Worm (Caenorhabditis elegans) whole organism, L3 larva: Measurements from ENCODE around the gene chat-1.

Source experiments
- R02D3.7 ChIP-seq: fragments of 150-350 bp; optimal IDR thresholded peaks from 2 replicates; lab custom pipeline; 2014; ENCODE audit warnings: missing biosample characterization, missing genetic modification characterization
- ZK546.5 ChIP-seq: sonication (generic microtip); optimal IDR thresholded peaks from 2 replicates; lab custom pipeline; 2017; ENCODE audit warnings: missing biosample characterization, missing genetic modification characterization
- aly-2 ChIP-seq: fragments of 150-350 bp; optimal IDR thresholded peaks from 2 replicates; lab custom pipeline; 2014; ENCODE audit warnings: missing biosample characterization, missing genetic modification characterization
- ama-1 ChIP-seq: fragments of 150-350 bp; optimal IDR thresholded peaks from 2 replicates; lab custom pipeline; 2018
- ceh-16 ChIP-seq: sonication (generic microtip); optimal IDR thresholded peaks from 2 replicates; lab custom pipeline; 2017; ENCODE audit warnings: missing biosample characterization, missing genetic modification characterization
- ceh-28 ChIP-seq: fragments of 150-350 bp; optimal IDR thresholded peaks from 2 replicates; lab custom pipeline; 2014; ENCODE audit warnings: missing biosample characterization, missing genetic modification reagents, missing genetic modification characterization
- ceh-82 ChIP-seq: fragments of 150-350 bp; optimal IDR thresholded peaks from 2 replicates; lab custom pipeline; 2014; ENCODE audit warnings: missing biosample characterization, missing genetic modification characterization
- ceh-9 ChIP-seq: sonication (generic microtip); optimal IDR thresholded peaks from 2 replicates; lab custom pipeline; 2018; ENCODE audit warnings: missing biosample characterization, missing genetic modification characterization
- daf-12 ChIP-seq: fragments of 150-350 bp; optimal IDR thresholded peaks from 2 replicates; lab custom pipeline; 2014; ENCODE audit warnings: missing biosample characterization, missing genetic modification reagents, missing genetic modification characterization
- egl-27 ChIP-seq: sonication (generic microtip); optimal IDR thresholded peaks from 4 replicates; lab custom pipeline; 2017; ENCODE audit warnings: missing biosample characterization, missing genetic modification reagents, missing genetic modification characterization
- egl-5 ChIP-seq: fragments of 150-350 bp; optimal IDR thresholded peaks from 2 replicates; lab custom pipeline; 2017; ENCODE audit warnings: missing biosample characterization, missing genetic modification reagents, missing genetic modification characterization, inconsistent platforms
- elt-1 ChIP-seq: fragments of 150-350 bp; optimal IDR thresholded peaks from 2 replicates; lab custom pipeline; 2014; ENCODE audit warnings: missing biosample characterization, missing genetic modification characterization
- elt-2 ChIP-seq: sonication (generic microtip); optimal IDR thresholded peaks from 2 replicates; lab custom pipeline; 2016; ENCODE audit warnings: missing genetic modification reagents, mild to moderate bottlenecking, missing genetic modification characterization, missing compliant biosample characterization
- elt-3 ChIP-seq, 3 experiments: fragments of 150-350 bp in 1 of 3; sonication (generic microtip) in 2 of 3; optimal IDR thresholded peaks; 2 replicates in 2 of 3; 4 replicates in 1 of 3; lab custom pipeline; 2014 to 2017; ENCODE audit warnings: missing biosample characterization in 3 of 3, missing genetic modification characterization in 3 of 3
- eor-1 ChIP-seq, 2 experiments: fragments of 150-350 bp; optimal IDR thresholded peaks; 2 replicates each; lab custom pipeline; 2014 to 2018; ENCODE audit warnings: missing biosample characterization in 2 of 2, missing genetic modification characterization in 2 of 2
- fkh-10 ChIP-seq: sonication (generic microtip); optimal IDR thresholded peaks from 2 replicates; lab custom pipeline; 2017; ENCODE audit warnings: missing biosample characterization, missing genetic modification reagents, missing genetic modification characterization
- fkh-2 ChIP-seq: fragments of 150-350 bp; optimal IDR thresholded peaks from 2 replicates; lab custom pipeline; 2014; ENCODE audit warnings: missing biosample characterization, missing genetic modification reagents, missing genetic modification characterization
- fos-1 ChIP-seq: fragments of 150-350 bp; optimal IDR thresholded peaks from 2 replicates; lab custom pipeline; 2014; ENCODE audit warnings: missing biosample characterization, missing genetic modification characterization
- hmg-11 ChIP-seq: sonication (generic microtip); optimal IDR thresholded peaks from 2 replicates; lab custom pipeline; 2016; ENCODE audit warnings: missing genetic modification characterization, missing compliant biosample characterization
- jun-1 ChIP-seq: fragments of 150-350 bp; optimal IDR thresholded peaks from 2 replicates; lab custom pipeline; 2014; ENCODE audit warnings: missing biosample characterization, missing genetic modification reagents, missing genetic modification characterization
- lin-15B ChIP-seq: fragments of 150-350 bp; optimal IDR thresholded peaks from 2 replicates; lab custom pipeline; 2014; ENCODE audit warnings: missing biosample characterization, missing genetic modification characterization
- lin-39 ChIP-seq: fragments of 150-350 bp; optimal IDR thresholded peaks from 2 replicates; lab custom pipeline; 2018; ENCODE audit warnings: missing biosample characterization, missing genetic modification reagents, missing genetic modification characterization
- lsy-12 ChIP-seq: sonication (generic microtip); optimal IDR thresholded peaks from 2 replicates; lab custom pipeline; 2016; ENCODE audit warnings: mild to moderate bottlenecking, missing genetic modification characterization, missing compliant biosample characterization
- mdl-1 ChIP-seq: fragments of 150-350 bp; optimal IDR thresholded peaks from 2 replicates; lab custom pipeline; 2014; ENCODE audit warnings: missing biosample characterization, missing genetic modification characterization
- mml-1 ChIP-seq: fragments of 150-350 bp; sonication (generic microtip); optimal IDR thresholded peaks from 3 replicates; lab custom pipeline; 2014; ENCODE audit warnings: missing biosample characterization, missing genetic modification characterization
- nfya-1 ChIP-seq: sonication (generic microtip); optimal IDR thresholded peaks from 2 replicates; lab custom pipeline; 2017; ENCODE audit warnings: missing genetic modification characterization, mild to moderate bottlenecking, missing compliant biosample characterization, antibody characterized with exemption, moderate library complexity; ENCODE audit not compliant: insufficient read depth
- nhr-11 ChIP-seq: fragments of 150-350 bp; optimal IDR thresholded peaks from 2 replicates; lab custom pipeline; 2014; ENCODE audit warnings: missing biosample characterization, missing genetic modification characterization
- nhr-12 ChIP-seq: fragments of 150-350 bp; optimal IDR thresholded peaks from 2 replicates; lab custom pipeline; 2014; ENCODE audit warnings: missing biosample characterization, missing genetic modification characterization
- nhr-23 ChIP-seq: fragments of 150-350 bp; optimal IDR thresholded peaks from 2 replicates; lab custom pipeline; 2014; ENCODE audit warnings: missing biosample characterization, missing genetic modification reagents, missing genetic modification characterization
- nhr-237 ChIP-seq: fragments of 150-350 bp; optimal IDR thresholded peaks from 2 replicates; lab custom pipeline; 2014; ENCODE audit warnings: missing biosample characterization, missing genetic modification characterization
- nhr-25 ChIP-seq: sonication (generic microtip); optimal IDR thresholded peaks from 2 replicates; lab custom pipeline; 2017; ENCODE audit warnings: missing biosample characterization, missing genetic modification characterization
- nhr-28 ChIP-seq: fragments of 150-350 bp; optimal IDR thresholded peaks from 2 replicates; lab custom pipeline; 2014; ENCODE audit warnings: missing biosample characterization, missing genetic modification characterization
- nhr-43 ChIP-seq: sonication (generic microtip); optimal IDR thresholded peaks from 2 replicates; lab custom pipeline; 2016; ENCODE audit warnings: mild to moderate bottlenecking, missing genetic modification characterization, missing compliant biosample characterization; ENCODE audit not compliant: poor library complexity, severe bottlenecking
- nhr-67 ChIP-seq: fragments of 150-350 bp; optimal IDR thresholded peaks from 2 replicates; lab custom pipeline; 2014; ENCODE audit warnings: missing biosample characterization, missing genetic modification characterization
- nhr-76 ChIP-seq: fragments of 150-350 bp; sonication (generic microtip); optimal IDR thresholded peaks from 5 replicates; lab custom pipeline; 2014; ENCODE audit warnings: missing biosample characterization, missing genetic modification characterization
- nhr-77 ChIP-seq: fragments of 150-350 bp; optimal IDR thresholded peaks from 2 replicates; lab custom pipeline; 2014; ENCODE audit warnings: missing biosample characterization, missing genetic modification characterization
- pha-4 ChIP-seq: fragments of 150-350 bp; optimal IDR thresholded peaks from 2 replicates; lab custom pipeline; 2014; ENCODE audit warnings: missing biosample characterization, missing genetic modification reagents, missing genetic modification characterization
- pqm-1 ChIP-seq: fragments of 150-350 bp; optimal IDR thresholded peaks from 2 replicates; lab custom pipeline; 2017; ENCODE audit warnings: missing biosample characterization, missing genetic modification characterization, inconsistent platforms
- sea-2 ChIP-seq: fragments of 150-350 bp; sonication (generic microtip); optimal IDR thresholded peaks from 4 replicates; lab custom pipeline; 2014; ENCODE audit warnings: missing biosample characterization, missing genetic modification reagents, missing genetic modification characterization
- skn-1 ChIP-seq: fragments of 150-350 bp; optimal IDR thresholded peaks from 2 replicates; lab custom pipeline; 2014; ENCODE audit warnings: missing biosample characterization, missing genetic modification characterization
- snpc-4 ChIP-seq: fragments of 150-350 bp; optimal IDR thresholded peaks from 2 replicates; lab custom pipeline; 2014; ENCODE audit warnings: missing biosample characterization, missing genetic modification characterization
- tbx-2 ChIP-seq: sonication (generic microtip); optimal IDR thresholded peaks from 2 replicates; lab custom pipeline; 2016; ENCODE audit warnings: mild to moderate bottlenecking, missing genetic modification characterization, missing compliant biosample characterization
- unc-39 ChIP-seq: sonication (generic microtip); optimal IDR thresholded peaks from 4 replicates; lab custom pipeline; 2017; ENCODE audit warnings: missing biosample characterization, missing genetic modification characterization
- unc-62 ChIP-seq: fragments of 150-350 bp; sonication (generic microtip); optimal IDR thresholded peaks from 4 replicates; lab custom pipeline; 2014; ENCODE audit warnings: missing biosample characterization, missing genetic modification reagents, missing genetic modification characterization
- zag-1 ChIP-seq: fragments of 150-350 bp; optimal IDR thresholded peaks from 2 replicates; lab custom pipeline; 2014; ENCODE audit warnings: missing biosample characterization, missing genetic modification characterization
- ztf-11 ChIP-seq: fragments of 150-350 bp; optimal IDR thresholded peaks from 2 replicates; lab custom pipeline; 2014; ENCODE audit warnings: missing biosample characterization, missing genetic modification characterization
- ztf-4 ChIP-seq: fragments of 150-350 bp; optimal IDR thresholded peaks from 2 replicates; lab custom pipeline; 2014; ENCODE audit warnings: missing biosample characterization, missing genetic modification characterization

chat-1 gene

ce11 chrIV:4441077-4441476, 6.1 kb upstream of the chat-1 start, which contains the start of gene fbxb-75:
Gene fbxb-75, minus strand, starts transcription at chrIV:4441177.
- TF ChIP-seq ceh-28: no peak
- no peak for TF ChIP-seq skn-1 (tag; lab: Kevin White, UChicago)
- TF ChIP-seq elt-3 (tag; optimal IDR thresholded peaks at IDR 0.05; lab: Kevin White, UChicago): no peak
- no peak for TF ChIP-seq jun-1 (tag; lab: Kevin White, UChicago)
- no peak for TF ChIP-seq unc-39 (tag; lab: Kevin White, UChicago)
- no peak for TF ChIP-seq egl-5 (tag; lab: Kevin White, UChicago)
- no peak for TF ChIP-seq aly-2 (tag; lab: Kevin White, UChicago)
- no peak for TF ChIP-seq pha-4 (tag; lab: Kevin White, UChicago)
- no peak for TF ChIP-seq mml-1 (tag; lab: Kevin White, UChicago)
- TF ChIP-seq nfya-1 (tag; lab: Kevin White, UChicago): no peak
- TF ChIP-seq nhr-77 (tag; lab: Kevin White, UChicago): no peak
- no peak for TF ChIP-seq daf-12 (tag; lab: Kevin White, UChicago)
- TF ChIP-seq unc-62 (GFP tag; lab: Kevin White, UChicago): no peak

DNA sequence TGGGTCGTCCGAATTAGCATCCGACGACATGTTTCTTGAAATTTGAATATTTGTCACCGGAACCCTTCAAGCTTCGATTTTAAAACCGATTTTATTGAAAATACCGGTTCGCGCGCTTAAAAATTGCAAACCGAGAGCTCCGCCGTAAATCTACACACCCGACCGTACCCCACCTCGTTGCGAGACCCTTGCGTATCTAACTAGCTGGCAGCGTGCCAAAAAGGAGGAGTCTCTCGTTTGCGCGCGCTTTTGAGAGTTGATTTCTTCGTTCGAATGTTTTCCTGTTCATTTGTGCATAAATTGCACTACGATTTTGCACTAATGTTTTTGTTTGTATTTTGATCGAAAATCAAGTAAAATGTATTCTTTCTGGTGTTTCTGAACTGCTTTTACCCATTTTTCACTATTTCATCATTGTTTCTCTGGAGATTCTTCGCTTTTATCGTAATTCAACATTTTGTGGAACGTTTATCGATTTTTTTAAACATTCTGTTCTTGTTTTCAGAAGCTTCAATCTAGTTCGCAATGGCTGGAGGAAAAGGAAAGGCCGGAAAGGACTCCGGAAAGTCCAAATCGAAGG, 1.3 kb upstream of the chat-1 start, which contains the start of the genes wapl-1 and htz-1:
wapl-1 (minus strand) TSS at position 30 of the 580 bp plus-strand sequence.
htz-1 (plus strand) TSS at position 506 of the 580 bp plus-strand sequence.
- TF ChIP-seq nfya-1 (tag; lab: Kevin White, UChicago) (peak; percentile 99), hmg-11 (tag; lab: Kevin White, UChicago) (peak; percentile 90), ztf-11 (tag; lab: Kevin White, UChicago) (no peak), nhr-77 (tag; lab: Kevin White, UChicago) (peak; percentile 69), nhr-25 (tag; lab: Kevin White, UChicago) (peak; percentile 98), skn-1 (tag; lab: Kevin White, UChicago) (peak; percentile 55), eor-1 (tag; optimal IDR thresholded peaks at IDR 0.05; lab: Kevin White, UChicago) (no peak), tbx-2 (tag; lab: Kevin White, UChicago) (peak; percentile 85), fkh-10 (peak; percentile 84), sea-2 (GFP tag; lab: Kevin White, UChicago) (no peak), ceh-28 (peak; percentile 81), egl-27 (tag; lab: Kevin White, UChicago) (peak; percentile 76), nhr-11 (tag; lab: Kevin White, UChicago) (peak; percentile 75), elt-1 (peak; percentile 81), fkh-2 (tag; lab: Kevin White, UChicago) (peak; percentile 26), mdl-1 (peak; percentile 49), zag-1 (tag; lab: Kevin White, UChicago) (peak; percentile 42), unc-39 (tag; lab: Kevin White, UChicago) (no peak), egl-5 (tag; lab: Kevin White, UChicago) (peak; percentile 24), fos-1 (tag; lab: Kevin White, UChicago) (peak; percentile 69), aly-2 (tag; lab: Kevin White, UChicago) (no peak), lin-15B (tag; lab: Kevin White, UChicago) (peak; percentile 97), ceh-9 (no peak), nhr-12 (no peak), nhr-43 (tag; lab: Kevin White, UChicago) (peak; percentile 88), nhr-67 (no peak), pha-4 (tag; lab: Kevin White, UChicago) (peak; percentile 99), lin-39 (tag; lab: Kevin White, UChicago) (peak; percentile 99), ztf-4 (tag; lab: Kevin White, UChicago) (peak; percentile 63), R02D3.7 (tag; lab: Kevin White, UChicago) (peak; percentile 99), mml-1 (tag; lab: Kevin White, UChicago) (no peak), nhr-23 (peak; percentile 98), nhr-237 (tag; lab: Kevin White, UChicago) (no peak), ZK546.5 (tag; lab: Kevin White, UChicago) (peak; percentile 98), nhr-28 (tag; lab: Kevin White, UChicago) (no peak), ceh-16 (no peak), nhr-76 (tag; lab: Kevin White, UChicago) (no peak), ama-1 (lab: Kevin White, UChicago) (peak; percentile 79), jun-1 (tag; lab: Kevin White, UChicago) (peak; percentile 92), pqm-1 (tag; lab: Kevin White, UChicago) (peak; percentile 69), elt-3 (tag; optimal IDR thresholded peaks at IDR 0.05; lab: Kevin White, UChicago) (peak in 1 of 3 experiments; percentile 18), unc-62 (GFP tag; lab: Kevin White, UChicago) (no peak), lsy-12 (peak; percentile 94), daf-12 (tag; lab: Kevin White, UChicago) (peak; percentile 42), ceh-82 (peak; percentile 68), elt-2 (tag; lab: Kevin White, UChicago) (peak; percentile 83), snpc-4 (peak; percentile 88)
- TF ChIP-seq, all 47 proteins: peak for 33
